Worm (Caenorhabditis elegans) whole organism, L1 larva: ENCODE measurements around the gene T28H11.7.
"Not testable (repeated sequence)": the region's sequence is repeated elsewhere in the genome, so short reads cannot be mapped to it uniquely, and the experiment has no call there.

ENCODE experiments used
- C04F5.9 ChIP-seq: sonication (generic microtip); optimal IDR thresholded peaks from 2 replicates; lab custom pipeline; 2016; ENCODE audit warnings: missing genetic modification characterization, missing compliant biosample characterization
- aly-2 ChIP-seq: fragments of 150-350 bp; optimal IDR thresholded peaks from 2 replicates; lab custom pipeline; 2014; ENCODE audit warnings: missing biosample characterization, missing genetic modification characterization
- blmp-1 ChIP-seq: fragments of 150-350 bp; optimal IDR thresholded peaks from 2 replicates; lab custom pipeline; 2014; ENCODE audit warnings: missing biosample characterization, missing genetic modification characterization
- ceh-8 ChIP-seq: fragments of 200-800 bp; sonication (Bioruptor generic); optimal IDR thresholded peaks from 2 replicates; lab custom pipeline; 2018; ENCODE audit warnings: mild to moderate bottlenecking, missing genetic modification characterization, moderate library complexity, missing compliant biosample characterization
- ceh-90 ChIP-seq: sonication (generic microtip); optimal IDR thresholded peaks from 2 replicates; lab custom pipeline; 2016; ENCODE audit warnings: missing genetic modification characterization, missing compliant biosample characterization
- dpl-1 ChIP-seq, 3 experiments: fragments of 150-350 bp in 2 of 3; sonication (generic microtip) in 1 of 3; optimal IDR thresholded peaks; 2 replicates each; lab custom pipeline; 2014 to 2017; ENCODE audit warnings: missing biosample characterization in 3 of 3, missing genetic modification characterization in 3 of 3, missing genetic modification reagents in 3 of 3
- dsc-1 ChIP-seq: sonication (generic microtip); optimal IDR thresholded peaks from 2 replicates; lab custom pipeline; 2016; ENCODE audit warnings: mild to moderate bottlenecking, missing genetic modification characterization, missing compliant biosample characterization
- efl-1 ChIP-seq, 4 experiments: fragments of 150-350 bp; optimal IDR thresholded peaks in 3 of 4; peaks in 1 of 4; 1 replicate in 1 of 4; 2 replicates in 3 of 4; lab custom pipeline; 2014; ENCODE audit warnings: missing biosample characterization in 2 of 4, missing genetic modification characterization in 2 of 4, missing genetic modification reagents in 2 of 4
- efl-3 ChIP-seq: fragments of 200-800 bp; sonication (Bioruptor generic); optimal IDR thresholded peaks from 2 replicates; lab custom pipeline; 2018; ENCODE audit warnings: mild to moderate bottlenecking, missing genetic modification characterization, missing compliant biosample characterization
- egl-13 ChIP-seq: sonication (generic microtip); optimal IDR thresholded peaks from 2 replicates; lab custom pipeline; 2016; ENCODE audit warnings: missing genotype, missing genetic modification reagents, missing genetic modification characterization, missing compliant biosample characterization
- egl-27 ChIP-seq, 2 experiments: fragments of 150-350 bp in 1 of 2; sonication (generic microtip); optimal IDR thresholded peaks; 3 replicates each; lab custom pipeline; 2017 to 2018; ENCODE audit warnings: missing biosample characterization in 2 of 2, missing genetic modification characterization in 2 of 2, missing genetic modification reagents in 2 of 2
- elt-3 ChIP-seq, 6 experiments: fragments of 150-350 bp in 1 of 6; sonication (generic microtip); optimal IDR thresholded peaks; 2 replicates each; lab custom pipeline; 2017 to 2018; ENCODE audit warnings: missing biosample characterization in 6 of 6, missing genetic modification characterization in 6 of 6, inconsistent platforms in 1 of 6
- fkh-10 ChIP-seq: sonication (generic microtip); optimal IDR thresholded peaks from 2 replicates; lab custom pipeline; 2017; ENCODE audit warnings: missing biosample characterization, missing genetic modification reagents, missing genetic modification characterization
- fos-1 ChIP-seq: fragments of 150-350 bp; optimal IDR thresholded peaks from 2 replicates; lab custom pipeline; 2014; ENCODE audit warnings: missing biosample characterization, missing genetic modification characterization
- hlh-4 ChIP-seq: sonication (generic microtip); optimal IDR thresholded peaks from 2 replicates; lab custom pipeline; 2016; ENCODE audit warnings: mild to moderate bottlenecking, missing genetic modification characterization, missing compliant biosample characterization
- isw-1 ChIP-seq: fragments of 200-800 bp; sonication (Bioruptor generic); IDR thresholded peaks from 2 replicates; pipeline ENCODE4 v1.3.6; 2022; ENCODE audit warnings: missing genetic modification characterization, missing compliant biosample characterization
- lin-14 ChIP-seq: fragments of 200-800 bp; sonication (Bioruptor generic); optimal IDR thresholded peaks from 2 replicates; lab custom pipeline; 2018; ENCODE audit warnings: mild to moderate bottlenecking, missing genetic modification characterization, moderate library complexity, missing compliant biosample characterization
- lin-35 ChIP-seq, 2 experiments: fragments of 150-350 bp; optimal IDR thresholded peaks; 2 replicates each; lab custom pipeline; 2014; ENCODE audit warnings: missing biosample characterization in 2 of 2, missing genetic modification characterization in 2 of 2, missing genetic modification reagents in 2 of 2
- lin-39 ChIP-seq: fragments of 150-350 bp; optimal IDR thresholded peaks from 2 replicates; lab custom pipeline; 2014; ENCODE audit warnings: missing biosample characterization, missing genetic modification reagents, missing genetic modification characterization
- lsy-2 ChIP-seq, 2 experiments: fragments of 150-350 bp; optimal IDR thresholded peaks; 2 replicates each; lab custom pipeline; 2014; ENCODE audit warnings: missing biosample characterization in 2 of 2, missing genetic modification characterization in 2 of 2
- mep-1 ChIP-seq: fragments of 150-350 bp; optimal IDR thresholded peaks from 2 replicates; lab custom pipeline; 2014; ENCODE audit warnings: missing biosample characterization, missing genetic modification characterization
- nhr-12 ChIP-seq: sonication (generic microtip); optimal IDR thresholded peaks from 2 replicates; lab custom pipeline; 2017; ENCODE audit warnings: missing biosample characterization, missing genetic modification characterization
- nhr-19 ChIP-seq: fragments of 200-800 bp; sonication (Bioruptor generic); conservative IDR thresholded peaks from 2 replicates; pipeline ENCODE4 v1.3.6; 2022; ENCODE audit warnings: missing genetic modification characterization, missing compliant biosample characterization
- nhr-237 ChIP-seq: fragments of 150-350 bp; optimal IDR thresholded peaks from 2 replicates; lab custom pipeline; 2014; ENCODE audit warnings: missing biosample characterization, missing genetic modification characterization
- nhr-28 ChIP-seq: fragments of 150-350 bp; optimal IDR thresholded peaks from 2 replicates; lab custom pipeline; 2014; ENCODE audit warnings: missing biosample characterization, missing genetic modification characterization
- nhr-71 ChIP-seq: sonication (generic microtip); optimal IDR thresholded peaks from 2 replicates; lab custom pipeline; 2016; ENCODE audit warnings: mild to moderate bottlenecking, missing genetic modification characterization, moderate library complexity, missing compliant biosample characterization
- nhr-77 ChIP-seq: fragments of 150-350 bp; optimal IDR thresholded peaks from 2 replicates; lab custom pipeline; 2014; ENCODE audit warnings: missing biosample characterization, missing genetic modification characterization
- nhr-84 ChIP-seq: sonication (generic microtip); optimal IDR thresholded peaks from 2 replicates; lab custom pipeline; 2017; ENCODE audit warnings: missing biosample characterization, missing genetic modification characterization
- nhr-90 ChIP-seq: sonication (generic microtip); optimal IDR thresholded peaks from 2 replicates; lab custom pipeline; 2016; ENCODE audit warnings: mild to moderate bottlenecking, missing genetic modification characterization, missing compliant biosample characterization; ENCODE audit not compliant: poor library complexity
- pag-3 ChIP-seq: sonication (generic microtip); optimal IDR thresholded peaks from 2 replicates; lab custom pipeline; 2017; ENCODE audit warnings: missing genetic modification characterization, mild to moderate bottlenecking, missing compliant biosample characterization, antibody characterized with exemption, borderline replicate concordance; ENCODE audit not compliant: insufficient read depth
- rnt-1 ChIP-seq: sonication (generic microtip); optimal IDR thresholded peaks from 2 replicates; lab custom pipeline; 2016; ENCODE audit warnings: mild to moderate bottlenecking, missing genetic modification characterization, moderate library complexity, missing compliant biosample characterization
- skn-1 ChIP-seq: fragments of 150-350 bp; optimal IDR thresholded peaks from 2 replicates; lab custom pipeline; 2014; ENCODE audit warnings: missing biosample characterization, missing genetic modification characterization
- snu-23 ChIP-seq: sonication (generic microtip); optimal IDR thresholded peaks from 2 replicates; lab custom pipeline; 2016; ENCODE audit warnings: missing genetic modification characterization, missing compliant biosample characterization
- sptf-1 ChIP-seq: fragments of 150-350 bp; optimal IDR thresholded peaks from 2 replicates; lab custom pipeline; 2014; ENCODE audit warnings: missing biosample characterization, missing genetic modification characterization
- unc-30 ChIP-seq: sonication (generic microtip); optimal IDR thresholded peaks from 2 replicates; lab custom pipeline; 2017; ENCODE audit warnings: missing biosample characterization, missing genetic modification characterization
- unc-98 ChIP-seq: fragments of 200-800 bp; sonication (Bioruptor generic); IDR thresholded peaks from 2 replicates; pipeline ENCODE4 v1.3.6; 2022; ENCODE audit warnings: missing genetic modification characterization, missing compliant biosample characterization
- zip-4 ChIP-seq: fragments of 200-800 bp; sonication (Bioruptor generic); optimal IDR thresholded peaks from 2 replicates; lab custom pipeline; 2018; ENCODE audit warnings: mild to moderate bottlenecking, missing genetic modification characterization, moderate library complexity, missing compliant biosample characterization
- ztf-11 ChIP-seq, 2 experiments: sonication (generic microtip); optimal IDR thresholded peaks; 2 replicates each; lab custom pipeline; 2016 to 2017; ENCODE audit warnings: missing genetic modification characterization in 2 of 2, missing biosample characterization in 1 of 2, missing compliant biosample characterization in 1 of 2

Gene T28H11.7

ce11 chrIV:5016461-5016860 lies 514 bp downstream of the T28H11.7 start, which contains the start of gene ssq-4:
Gene ssq-4 (plus strand): TSS chrIV:5016479.
- not testable (repeated sequence) for TF ChIP-seq elt-3 (tag; optimal IDR thresholded peaks at IDR 0.05; lab: Kevin White, UChicago); ceh-90 (tag; lab: Kevin White, UChicago); aly-2 (tag; lab: Kevin White, UChicago)

- no peak for TF ChIP-seq lin-35 (GFP tag; optimal IDR thresholded peaks at IDR 0.05; lab: Kevin White, UChicago)
- no peak for TF ChIP-seq nhr-90 (tag; lab: Kevin White, UChicago)
- no peak for TF ChIP-seq skn-1 (tag; lab: Kevin White, UChicago)
- TF ChIP-seq snu-23 (GFP tag; lab: Kevin White, UChicago) = no peak
- no peak for TF ChIP-seq rnt-1 (tag; lab: Kevin White, UChicago)
- TF ChIP-seq egl-27 (tag; optimal IDR thresholded peaks at IDR 0.05; lab: Kevin White, UChicago) = no peak
- TF ChIP-seq isw-1 = no peak
- TF ChIP-seq efl-1 (optimal IDR thresholded peaks at IDR 0.05; lab: Kevin White, UChicago) = no peak
- TF ChIP-seq efl-1 (GFP tag; optimal IDR thresholded peaks at IDR 0.05 in 1 of 2; lab: Kevin White, UChicago) = no peak
- TF ChIP-seq lin-14 (GFP tag; lab: Kevin White, UChicago) = no peak
- TF ChIP-seq pag-3 (tag; lab: Kevin White, UChicago) = no peak
- no peak for TF ChIP-seq nhr-77
- TF ChIP-seq nhr-237 = no peak
- no peak for TF ChIP-seq hlh-4
- no peak for TF ChIP-seq unc-98 (GFP tag; lab: Robert Waterston, UW)
- TF ChIP-seq ztf-11 (tag; optimal IDR thresholded peaks at IDR 0.05; lab: Kevin White, UChicago) = no peak
- no peak for TF ChIP-seq unc-30 (tag; lab: Kevin White, UChicago)
- TF ChIP-seq dpl-1 (GFP tag; optimal IDR thresholded peaks at IDR 0.05; lab: Kevin White, UChicago) = no peak
Observed at ce11 chrIV:5012241-5012640, 4.7 kb downstream of the T28H11.7 start, which contains the start of gene srm-1. Gene srm-1 (plus strand): TSS chrIV:5012541.

ce11 chrIV:5008378-5008777 lies 8.6 kb downstream of the T28H11.7 start, which contains the start of gene srm-2:
Gene srm-2 (plus strand): TSS chrIV:5008678.
- TF ChIP-seq nhr-84 (tag; lab: Kevin White, UChicago) = no peak
- no peak for TF ChIP-seq zip-4
- no peak for TF ChIP-seq efl-3 (GFP tag; lab: Kevin White, UChicago)
- no peak for TF ChIP-seq lsy-2 (tag; optimal IDR thresholded peaks at IDR 0.05; lab: Kevin White, UChicago)
- no peak for TF ChIP-seq blmp-1 (tag; lab: Kevin White, UChicago)
- TF ChIP-seq rnt-1 (tag; lab: Kevin White, UChicago) = no peak
- no peak for TF ChIP-seq dsc-1 (tag; lab: Kevin White, UChicago)
- TF ChIP-seq ceh-8 (GFP tag; lab: Kevin White, UChicago) = no peak
- TF ChIP-seq sptf-1 (tag; lab: Kevin White, UChicago) = no peak
- TF ChIP-seq egl-13 (tag; lab: Kevin White, UChicago) = no peak
- TF ChIP-seq unc-98 (GFP tag; lab: Robert Waterston, UW) = no peak
- TF ChIP-seq nhr-12 (tag; lab: Kevin White, UChicago) = no peak
- no peak for TF ChIP-seq C04F5.9 (tag; lab: Kevin White, UChicago)
- no peak for TF ChIP-seq nhr-71
- TF ChIP-seq mep-1 = no peak
- no peak for TF ChIP-seq fos-1 (tag; lab: Kevin White, UChicago)
- TF ChIP-seq nhr-19 = no peak
- TF ChIP-seq, all 84 proteins: peak for 0

ce11 chrIV:5005154-5005553 lies 11.8 kb downstream of the T28H11.7 start:
- TF ChIP-seq fkh-10 (no peak), blmp-1 (tag; lab: Kevin White, UChicago) (no peak), nhr-28 (no peak), lin-39 (tag; lab: Kevin White, UChicago) (no peak), nhr-12 (tag; lab: Kevin White, UChicago) (no peak)
